Fruit fly (Drosophila melanogaster) whole organism, embryonic: ENCODE measurements around the gene Hasp.

Source experiments
- Bteb2 ChIP-seq: fragments of 200-800 bp; sonication (Bioruptor generic); optimal IDR thresholded peaks from 2 replicates; lab custom pipeline; 2016; ENCODE audit warnings: missing biosample characterization, missing genetic modification characterization
- CG10462 ChIP-seq: fragments of 200-800 bp; sonication (Bioruptor generic); optimal IDR thresholded peaks from 2 replicates; lab custom pipeline; 2016; ENCODE audit warnings: missing biosample characterization, missing genetic modification characterization
- CG10543 ChIP-seq: fragments of 200-800 bp; sonication (Bioruptor generic); optimal IDR thresholded peaks from 3 replicates; lab custom pipeline; 2017; ENCODE audit warnings: missing biosample characterization, mild to moderate bottlenecking, missing genetic modification characterization, moderate library complexity
- CG11696 ChIP-seq: fragments of 200-800 bp; sonication (Bioruptor generic); IDR thresholded peaks from 2 replicates; pipeline ENCODE4 v1.3.6; 2022; ENCODE audit warnings: missing biosample characterization, missing genetic modification characterization
- CG13296 ChIP-seq: fragments of 200-800 bp; sonication (Bioruptor generic); optimal IDR thresholded peaks from 3 replicates; lab custom pipeline; 2018; ENCODE audit warnings: missing biosample characterization, mild to moderate bottlenecking, missing genetic modification characterization
- CG14965 ChIP-seq: fragments of 200-800 bp; sonication (Bioruptor generic); optimal IDR thresholded peaks from 2 replicates; lab custom pipeline; 2016; ENCODE audit warnings: missing biosample characterization, missing genetic modification characterization, borderline replicate concordance
- CG15479 ChIP-seq: fragments of 200-800 bp; sonication (Bioruptor generic); optimal IDR thresholded peaks from 3 replicates; lab custom pipeline; 2019; ENCODE audit warnings: missing biosample characterization, mild to moderate bottlenecking, missing genetic modification characterization, moderate library complexity
- CG15696 ChIP-seq: fragments of 200-800 bp; sonication (Bioruptor generic); optimal IDR thresholded peaks from 2 replicates; lab custom pipeline; 2019; ENCODE audit warnings: missing biosample characterization, mild to moderate bottlenecking, missing genetic modification characterization, moderate library complexity
- CG17361 ChIP-seq: fragments of 200-800 bp; sonication (Bioruptor generic); IDR thresholded peaks from 3 replicates; pipeline ENCODE4 v1.3.6; 2022; ENCODE audit warnings: missing biosample characterization, missing genetic modification characterization
- CG2120 ChIP-seq: fragments of 200-800 bp; sonication (Bioruptor generic); optimal IDR thresholded peaks from 3 replicates; lab custom pipeline; 2016; ENCODE audit warnings: missing biosample characterization, missing genetic modification characterization
- CG2678 ChIP-seq: fragments of 200-800 bp; sonication (Bioruptor generic); optimal IDR thresholded peaks from 3 replicates; lab custom pipeline; 2019; ENCODE audit warnings: missing biosample characterization, mild to moderate bottlenecking, missing genetic modification characterization, moderate library complexity
- CG31224 ChIP-seq: fragments of 200-800 bp; sonication (Bioruptor generic); IDR thresholded peaks from 2 replicates; pipeline ENCODE4 v1.3.6; 2022; ENCODE audit warnings: missing biosample characterization, missing genetic modification characterization
- CG32532 ChIP-seq: fragments of 200-800 bp; sonication (Bioruptor generic); IDR thresholded peaks from 2 replicates; pipeline ENCODE4 v1.3.6; 2022; ENCODE audit warnings: missing biosample characterization, missing genetic modification characterization
- CG33213 ChIP-seq: fragments of 200-800 bp; sonication (Bioruptor generic); optimal IDR thresholded peaks from 3 replicates; lab custom pipeline; 2016; ENCODE audit warnings: missing biosample characterization, missing genetic modification characterization
- CTCF ChIP-seq: fragments of 200-800 bp; sonication (Bioruptor generic); optimal IDR thresholded peaks from 2 replicates; lab custom pipeline; 2017; ENCODE audit warnings: missing biosample characterization, mild to moderate bottlenecking, missing genetic modification characterization, moderate library complexity
- Drgx ChIP-seq: fragments of 200-800 bp; sonication (Bioruptor generic); IDR thresholded peaks from 2 replicates; pipeline ENCODE4 v1.3.6; 2022; ENCODE audit warnings: missing biosample characterization, missing genetic modification characterization
- E2f2 ChIP-seq: fragments of 200-800 bp; sonication (Bioruptor generic); IDR thresholded peaks from 2 replicates; pipeline ENCODE4 v1.3.6; 2022; ENCODE audit warnings: missing biosample characterization, missing genetic modification characterization
- H2.0 ChIP-seq: fragments of 200-800 bp; sonication (Bioruptor generic); IDR thresholded peaks from 2 replicates; pipeline ENCODE4 v1.3.6; 2022; ENCODE audit warnings: missing biosample characterization, missing genetic modification characterization
- Lim3 ChIP-seq: fragments of 200-800 bp; sonication (Bioruptor generic); IDR thresholded peaks from 2 replicates; pipeline ENCODE4 v1.3.6; 2022; ENCODE audit warnings: missing biosample characterization, missing genetic modification characterization
- Max ChIP-seq: fragments of 200-800 bp; sonication (Bioruptor generic); optimal IDR thresholded peaks from 2 replicates; lab custom pipeline; 2016; ENCODE audit warnings: missing biosample characterization, mild to moderate bottlenecking, missing genetic modification characterization
- Med ChIP-seq: fragments of 200-800 bp; sonication (Bioruptor generic); peaks from one replicate; lab custom pipeline; 2016; ENCODE audit warnings: missing biosample characterization, missing genetic modification characterization, mild to moderate bottlenecking, inconsistent platforms, moderate library complexity
- PHDP ChIP-seq: fragments of 200-800 bp; sonication (Bioruptor generic); optimal IDR thresholded peaks from 3 replicates; lab custom pipeline; 2018; ENCODE audit warnings: missing biosample characterization, mild to moderate bottlenecking, missing genetic modification characterization, moderate library complexity
- Sry-β ChIP-seq: fragments of 200-800 bp; sonication (Bioruptor generic); optimal IDR thresholded peaks from 2 replicates; lab custom pipeline; 2018; ENCODE audit warnings: missing biosample characterization, mild to moderate bottlenecking, missing genetic modification characterization, moderate library complexity
- Sry-δ ChIP-seq: fragments of 200-800 bp; sonication (Bioruptor generic); optimal IDR thresholded peaks from 2 replicates; lab custom pipeline; 2016; ENCODE audit warnings: missing biosample characterization, missing genetic modification characterization
- Taf1 ChIP-seq: fragments of 200-800 bp; sonication (Bioruptor generic); IDR thresholded peaks from 2 replicates; pipeline ENCODE4 v1.3.6; 2022; ENCODE audit warnings: missing biosample characterization, missing genetic modification characterization
- Tbp ChIP-seq: fragments of >200 bp; optimal IDR thresholded peaks from 2 replicates; lab custom pipeline; 2018; ENCODE audit warnings: missing biosample characterization, missing genetic modification characterization
- amos ChIP-seq: fragments of 200-800 bp; sonication (Bioruptor generic); IDR thresholded peaks from 2 replicates; pipeline ENCODE4 v1.3.6; 2022; ENCODE audit warnings: missing biosample characterization, missing genetic modification characterization; ENCODE audit not compliant: partially characterized antibody
- bbx ChIP-seq: fragments of 200-800 bp; sonication (Bioruptor generic); IDR thresholded peaks from 2 replicates; pipeline ENCODE4 v1.3.6; 2022; ENCODE audit warnings: missing biosample characterization, missing genetic modification characterization; ENCODE audit not compliant: partially characterized antibody
- cg ChIP-seq: fragments of 200-800 bp; sonication (Bioruptor generic); optimal IDR thresholded peaks from 3 replicates; lab custom pipeline; 2019; ENCODE audit warnings: missing biosample characterization, mild to moderate bottlenecking, missing genetic modification characterization, moderate library complexity
- corto ChIP-seq: fragments of 200-800 bp; sonication (Bioruptor generic); optimal IDR thresholded peaks from 2 replicates; lab custom pipeline; 2016; ENCODE audit warnings: missing biosample characterization, mild to moderate bottlenecking, missing genetic modification characterization, moderate library complexity
- eve ChIP-seq, 2 experiments: fragments of >200 bp; optimal IDR thresholded peaks; 2 replicates each; lab custom pipeline; 2017; ENCODE audit warnings: missing biosample characterization in 2 of 2, missing genetic modification characterization in 2 of 2
- exex ChIP-seq: fragments of 200-800 bp; sonication (Bioruptor generic); optimal IDR thresholded peaks from 4 replicates; lab custom pipeline; 2018; ENCODE audit warnings: missing biosample characterization, mild to moderate bottlenecking, missing genetic modification characterization, moderate library complexity
- ftz-f1 ChIP-seq: fragments of 200-800 bp; sonication (Bioruptor generic); optimal IDR thresholded peaks from 2 replicates; lab custom pipeline; 2016; ENCODE audit warnings: missing biosample characterization, missing genetic modification characterization
- gem ChIP-seq: fragments of 200-800 bp; sonication (Bioruptor generic); optimal IDR thresholded peaks from 2 replicates; lab custom pipeline; 2019; ENCODE audit warnings: missing biosample characterization, mild to moderate bottlenecking, missing genetic modification characterization, moderate library complexity
- grau ChIP-seq: fragments of 200-800 bp; optimal IDR thresholded peaks from 3 replicates; lab custom pipeline; 2019; ENCODE audit warnings: missing biosample characterization, mild to moderate bottlenecking, missing genetic modification characterization, moderate library complexity
- lbe ChIP-seq: fragments of 200-800 bp; sonication (Bioruptor generic); optimal IDR thresholded peaks from 2 replicates; lab custom pipeline; 2016; ENCODE audit warnings: missing biosample characterization, mild to moderate bottlenecking, missing genetic modification characterization
- pzg ChIP-seq: fragments of 200-800 bp; sonication (Bioruptor generic); optimal IDR thresholded peaks from 3 replicates; lab custom pipeline; 2018; ENCODE audit warnings: missing biosample characterization, mild to moderate bottlenecking, missing genetic modification characterization, moderate library complexity
- row ChIP-seq: fragments of 200-800 bp; sonication (Bioruptor generic); IDR thresholded peaks from 3 replicates; pipeline ENCODE4 v1.3.6; 2022; ENCODE audit warnings: missing biosample characterization, missing genetic modification characterization
- schlank ChIP-seq: fragments of 200-800 bp; sonication (Bioruptor generic); optimal IDR thresholded peaks from 2 replicates; lab custom pipeline; 2018; ENCODE audit warnings: missing biosample characterization, mild to moderate bottlenecking, missing genetic modification characterization
- shn ChIP-seq: fragments of 200-800 bp; sonication (Bioruptor generic); optimal IDR thresholded peaks from 3 replicates; lab custom pipeline; 2016; ENCODE audit warnings: missing biosample characterization, missing genetic modification characterization
- trem ChIP-seq: fragments of 200-800 bp; optimal IDR thresholded peaks from 3 replicates; lab custom pipeline; 2019; ENCODE audit warnings: missing biosample characterization, mild to moderate bottlenecking, missing genetic modification characterization, moderate library complexity
- vfl ChIP-seq: fragments of 200-800 bp; sonication (Bioruptor generic); optimal IDR thresholded peaks from 2 replicates; lab custom pipeline; 2016; ENCODE audit warnings: missing biosample characterization, missing genetic modification characterization

Hasp gene

dm6 chr2L:19546869-19547710, 30.1 kb upstream of the Hasp start, which contains the start of gene CG10337 (continued):
- TF ChIP-seq Lim3 (GFP tag; lab: Robert Waterston, UW): no peak
- no peak for TF ChIP-seq vfl (GFP tag; lab: Kevin White, UChicago)
- TF ChIP-seq cg (GFP tag; lab: Kevin White, UChicago): no peak
- TF ChIP-seq CG13296 (GFP tag; lab: Kevin White, UChicago): peak; percentile 68
- TF ChIP-seq CG10462 (GFP tag; lab: Kevin White, UChicago): no peak
- peak; percentile 70 for TF ChIP-seq gem (tag; lab: Kevin White, UChicago)
- TF ChIP-seq CG17361 (GFP tag; lab: Robert Waterston, UW): peak; percentile 30; the same call in 1 of the 3 replicates
- TF ChIP-seq CG10543 (GFP tag; lab: Kevin White, UChicago): peak; percentile 86
- peak; percentile 56 for TF ChIP-seq CG15479
- TF ChIP-seq shn (GFP tag; lab: Kevin White, UChicago): peak; percentile 13
- TF ChIP-seq bbx (GFP tag; lab: Robert Waterston, UW): no peak
- TF ChIP-seq Bteb2 (GFP tag; lab: Kevin White, UChicago): peak; percentile 34
- peak; percentile 31; the same call in 1 of the 2 replicates for TF ChIP-seq CG31224 (GFP tag; lab: Robert Waterston, UW)
- TF ChIP-seq H2.0 (GFP tag; lab: Robert Waterston, UW): no peak
- no peak for TF ChIP-seq CG14965 (GFP tag; lab: Kevin White, UChicago)
- peak; percentile 61 for TF ChIP-seq ftz-f1 (GFP tag; lab: Kevin White, UChicago)
- TF ChIP-seq CTCF (GFP tag; lab: Kevin White, UChicago): no peak
- peak; percentile 17 for TF ChIP-seq schlank
- peak; percentile 30; the same call in 1 of the 2 replicates for TF ChIP-seq E2f2
- no peak for TF ChIP-seq Taf1 (GFP tag; lab: Robert Waterston, UW)
- TF ChIP-seq CG32532 (GFP tag; lab: Robert Waterston, UW): peak; percentile 49
- no peak for TF ChIP-seq amos
- no peak for TF ChIP-seq Drgx (GFP tag; lab: Robert Waterston, UW)
- peak; percentile 19 for TF ChIP-seq CG15696 (tag; lab: Kevin White, UChicago)
- no peak for TF ChIP-seq pzg (GFP tag; lab: Kevin White, UChicago)
- no peak for TF ChIP-seq CG33213

- TF ChIP-seq exex (tag; lab: Kevin White, UChicago): peak; percentile 41
- peak; percentile 7 for TF ChIP-seq CG2120 (GFP tag; lab: Kevin White, UChicago)
- TF ChIP-seq Sry-β (GFP tag; lab: Kevin White, UChicago): peak; percentile 71
- TF ChIP-seq lbe (GFP tag; lab: Kevin White, UChicago): peak; percentile 12
- peak; percentile 60 for TF ChIP-seq CG15479
- peak in 1 of 2 experiments; percentile 63 for TF ChIP-seq eve (GFP tag; optimal IDR thresholded peaks at IDR 0.05; lab: Kevin White, UChicago)
- no peak for TF ChIP-seq Max
- TF ChIP-seq grau: peak; percentile 11
- no peak for TF ChIP-seq trem
- TF ChIP-seq corto: peak; percentile 3
- peak; percentile 3 for TF ChIP-seq PHDP
- no peak for TF ChIP-seq Tbp
- no peak for TF ChIP-seq Sry-δ (GFP tag; lab: Kevin White, UChicago)
- peak; percentile 5 for TF ChIP-seq CG2678 (tag; lab: Kevin White, UChicago)
- TF ChIP-seq row: 0 out of 3 replicates have a peak, but pooled peaks have one; percentile 5
- 0 out of 2 replicates have a peak, but pooled peaks have one; percentile 25 for TF ChIP-seq CG11696 (GFP tag; lab: Robert Waterston, UW)
- TF ChIP-seq Med: peak; percentile 34
Observed at dm6 chr2L:19543010-19543564, 26.1 kb upstream of the Hasp start.
